Fruit fly (Drosophila melanogaster) whole organism, embryonic: ENCODE results near the gene Muc18B.

Experiments
- B-H1 ChIP-seq: fragments of 200-800 bp; sonication (Bioruptor generic); IDR thresholded peaks from 3 replicates; pipeline ENCODE4 v1.3.6; 2022; ENCODE audit warnings: missing biosample characterization, missing genetic modification characterization
- CG12155 ChIP-seq: fragments of 200-800 bp; sonication (Bioruptor generic); optimal IDR thresholded peaks from 3 replicates; lab custom pipeline; 2016; ENCODE audit warnings: missing biosample characterization, missing genetic modification characterization
- CG12942 ChIP-seq: fragments of 200-800 bp; sonication (Bioruptor generic); optimal IDR thresholded peaks from 3 replicates; lab custom pipeline; 2016; ENCODE audit warnings: missing biosample characterization, missing genetic modification characterization
- CG13123 ChIP-seq: fragments of 200-800 bp; sonication (Bioruptor generic); optimal IDR thresholded peaks from 2 replicates; lab custom pipeline; 2016; ENCODE audit warnings: missing biosample characterization, missing genetic modification characterization
- CG16779 ChIP-seq: fragments of 200-800 bp; sonication (Bioruptor generic); IDR thresholded peaks from 2 replicates; pipeline ENCODE4 v1.3.6; 2022; ENCODE audit warnings: missing biosample characterization, missing genetic modification characterization
- CG17359 ChIP-seq: fragments of 200-800 bp; sonication (Bioruptor generic); optimal IDR thresholded peaks from 3 replicates; lab custom pipeline; 2018; ENCODE audit warnings: missing biosample characterization, mild to moderate bottlenecking, missing genetic modification characterization, moderate library complexity
- CG2875 ChIP-seq: fragments of 200-800 bp; sonication (Bioruptor generic); optimal IDR thresholded peaks from 2 replicates; lab custom pipeline; 2017; ENCODE audit warnings: missing biosample characterization, mild to moderate bottlenecking, missing genetic modification characterization, missing genetic modification reagents
- CG30431 ChIP-seq: fragments of 200-800 bp; sonication (Bioruptor generic); optimal IDR thresholded peaks from 2 replicates; lab custom pipeline; 2017; ENCODE audit warnings: missing biosample characterization, missing genetic modification characterization
- CG31224 ChIP-seq: fragments of 200-800 bp; sonication (Bioruptor generic); IDR thresholded peaks from 2 replicates; pipeline ENCODE4 v1.3.6; 2022; ENCODE audit warnings: missing biosample characterization, missing genetic modification characterization
- CG3838 ChIP-seq: fragments of 200-800 bp; sonication (Bioruptor generic); optimal IDR thresholded peaks from 3 replicates; lab custom pipeline; 2016; ENCODE audit warnings: missing biosample characterization, missing genetic modification characterization
- CG3847 ChIP-seq: fragments of 200-800 bp; sonication (Bioruptor generic); IDR thresholded peaks from 2 replicates; pipeline ENCODE4 v1.3.6; 2022; ENCODE audit warnings: missing biosample characterization, missing genetic modification characterization
- CG4617 ChIP-seq: fragments of 200-800 bp; sonication (Bioruptor generic); optimal IDR thresholded peaks from 3 replicates; lab custom pipeline; 2016; ENCODE audit warnings: missing biosample characterization, missing genetic modification characterization, borderline replicate concordance
- CG7556 ChIP-seq: fragments of 200-800 bp; sonication (Bioruptor generic); optimal IDR thresholded peaks from 2 replicates; lab custom pipeline; 2017; ENCODE audit warnings: missing biosample characterization, mild to moderate bottlenecking, missing genetic modification characterization
- CG8924 ChIP-seq: fragments of 200-800 bp; optimal IDR thresholded peaks from 3 replicates; lab custom pipeline; 2019; ENCODE audit warnings: missing biosample characterization, mild to moderate bottlenecking, missing genetic modification characterization, moderate library complexity
- CG8944 ChIP-seq: fragments of 200-800 bp; sonication (Bioruptor generic); optimal IDR thresholded peaks from 3 replicates; lab custom pipeline; 2016; ENCODE audit warnings: missing biosample characterization, missing genetic modification characterization
- CG9727 ChIP-seq: fragments of 200-800 bp; sonication (Bioruptor generic); optimal IDR thresholded peaks from 3 replicates; lab custom pipeline; 2017; ENCODE audit warnings: missing biosample characterization, mild to moderate bottlenecking, missing genetic modification characterization
- CG9876 ChIP-seq: fragments of 200-800 bp; sonication (Bioruptor generic); optimal IDR thresholded peaks from 2 replicates; lab custom pipeline; 2016; ENCODE audit warnings: missing biosample characterization, missing genetic modification characterization
- Deaf1 ChIP-seq: fragments of 200-800 bp; optimal IDR thresholded peaks from 3 replicates; lab custom pipeline; 2019; ENCODE audit warnings: missing biosample characterization, mild to moderate bottlenecking, missing genetic modification characterization, moderate library complexity
- Dref ChIP-seq: fragments of 200-800 bp; sonication (Bioruptor generic); IDR thresholded peaks from 2 replicates; pipeline ENCODE4 v1.3.6; 2022; ENCODE audit warnings: missing biosample characterization, missing genetic modification characterization
- Ets97D ChIP-seq: fragments of 200-800 bp; sonication (Bioruptor generic); optimal IDR thresholded peaks from 3 replicates; lab custom pipeline; 2016; ENCODE audit warnings: missing biosample characterization, missing genetic modification characterization
- Gug ChIP-seq: fragments of 200-800 bp; sonication (Bioruptor generic); IDR thresholded peaks from 4 replicates; pipeline ENCODE4 v1.3.6; 2022; ENCODE audit warnings: missing biosample characterization, missing genetic modification characterization
- HHEX ChIP-seq: fragments of 200-800 bp; sonication (Bioruptor generic); optimal IDR thresholded peaks from 3 replicates; lab custom pipeline; 2017; ENCODE audit warnings: missing biosample characterization, mild to moderate bottlenecking, missing genetic modification characterization, missing genetic modification reagents
- HLH4C ChIP-seq: fragments of 200-800 bp; sonication (Bioruptor generic); IDR thresholded peaks from 3 replicates; pipeline ENCODE4 v1.3.6; 2022; ENCODE audit warnings: missing biosample characterization, missing genetic modification characterization; ENCODE audit not compliant: partially characterized antibody
- Hmx ChIP-seq: fragments of 200-800 bp; sonication (Bioruptor generic); optimal IDR thresholded peaks from 2 replicates; lab custom pipeline; 2016; ENCODE audit warnings: missing biosample characterization, missing genetic modification characterization
- Hr39 ChIP-seq: fragments of >200 bp; optimal IDR thresholded peaks from 2 replicates; lab custom pipeline; 2017
- NFAT ChIP-seq: fragments of 200-800 bp; sonication (Bioruptor generic); IDR thresholded peaks from 2 replicates; pipeline ENCODE4 v1.3.6; 2022; ENCODE audit warnings: missing biosample characterization, missing genetic modification characterization
- NfI ChIP-seq: fragments of 200-800 bp; sonication (Bioruptor generic); optimal IDR thresholded peaks from 3 replicates; lab custom pipeline; 2018; ENCODE audit warnings: missing biosample characterization, mild to moderate bottlenecking, missing genetic modification characterization, moderate library complexity
- Optix ChIP-seq: fragments of 200-800 bp; sonication (Bioruptor generic); IDR thresholded peaks from 3 replicates; pipeline ENCODE4 v1.3.6; 2022; ENCODE audit warnings: missing biosample characterization, missing genetic modification characterization
- Ptx1 ChIP-seq: fragments of 200-800 bp; sonication (Bioruptor generic); IDR thresholded peaks from 2 replicates; pipeline ENCODE4 v1.3.6; 2022; ENCODE audit warnings: missing biosample characterization, missing genetic modification characterization
- Rfx ChIP-seq: fragments of 200-800 bp; sonication (Bioruptor generic); IDR thresholded peaks from 2 replicates; pipeline ENCODE4 v1.3.6; 2022; ENCODE audit warnings: missing biosample characterization, missing genetic modification characterization
- Spps ChIP-seq: fragments of 200-800 bp; sonication (Bioruptor generic); optimal IDR thresholded peaks from 2 replicates; lab custom pipeline; 2018; ENCODE audit warnings: missing biosample characterization, mild to moderate bottlenecking, missing genetic modification characterization
- Ssrp ChIP-seq: fragments of 200-800 bp; sonication (Bioruptor generic); optimal IDR thresholded peaks from 2 replicates; lab custom pipeline; 2018; ENCODE audit warnings: missing biosample characterization, mild to moderate bottlenecking, missing genetic modification characterization, moderate library complexity
- YL-1 ChIP-seq: fragments of 200-800 bp; sonication (Bioruptor generic); optimal IDR thresholded peaks from 3 replicates; lab custom pipeline; 2017; ENCODE audit warnings: missing biosample characterization, mild to moderate bottlenecking, missing genetic modification characterization
- abd-A ChIP-seq: fragments of 200-800 bp; sonication (Bioruptor generic); optimal IDR thresholded peaks from 3 replicates; lab custom pipeline; 2019; ENCODE audit warnings: missing biosample characterization, mild to moderate bottlenecking, missing genetic modification characterization, moderate library complexity
- bbx ChIP-seq: fragments of 200-800 bp; sonication (Bioruptor generic); IDR thresholded peaks from 2 replicates; pipeline ENCODE4 v1.3.6; 2022; ENCODE audit warnings: missing biosample characterization, missing genetic modification characterization; ENCODE audit not compliant: partially characterized antibody
- bcd ChIP-seq: fragments of 200-800 bp; sonication (Bioruptor generic); optimal IDR thresholded peaks from 2 replicates; lab custom pipeline; 2017; ENCODE audit warnings: missing biosample characterization, mild to moderate bottlenecking, missing genetic modification characterization
- cato ChIP-seq: fragments of 200-800 bp; sonication (Bioruptor generic); optimal IDR thresholded peaks from 2 replicates; lab custom pipeline; 2016; ENCODE audit warnings: missing biosample characterization, missing genetic modification characterization, borderline replicate concordance
- ci ChIP-seq: fragments of 200-800 bp; sonication (Bioruptor generic); IDR thresholded peaks from 3 replicates; pipeline ENCODE4 v1.3.6; 2022; ENCODE audit warnings: missing biosample characterization, missing genetic modification characterization
- da ChIP-seq: fragments of 200-800 bp; sonication (Bioruptor generic); optimal IDR thresholded peaks from 2 replicates; lab custom pipeline; 2016; ENCODE audit warnings: missing biosample characterization, missing genetic modification characterization
- danr ChIP-seq: fragments of 200-800 bp; sonication (Bioruptor generic); IDR thresholded peaks from 2 replicates; pipeline ENCODE4 v1.3.6; 2022; ENCODE audit warnings: missing biosample characterization, missing genetic modification characterization
- dysf ChIP-seq: fragments of 200-800 bp; sonication (Bioruptor generic); IDR thresholded peaks from 3 replicates; pipeline ENCODE4 v1.3.6; 2022; ENCODE audit warnings: missing biosample characterization, missing genetic modification characterization
- ems ChIP-seq: fragments of 200-800 bp; sonication (Bioruptor generic); optimal IDR thresholded peaks from 3 replicates; lab custom pipeline; 2016; ENCODE audit warnings: missing biosample characterization, missing genetic modification characterization
- gro ChIP-seq: fragments of 200-800 bp; sonication (Bioruptor generic); optimal IDR thresholded peaks from 2 replicates; lab custom pipeline; 2016; ENCODE audit warnings: missing biosample characterization, missing genetic modification characterization
- peb ChIP-seq: fragments of 200-800 bp; sonication (Bioruptor generic); IDR thresholded peaks from 2 replicates; pipeline ENCODE4 v1.3.6; 2022; ENCODE audit warnings: missing biosample characterization, missing genetic modification characterization
- pfk ChIP-seq: fragments of 200-800 bp; sonication (Bioruptor generic); optimal IDR thresholded peaks from 2 replicates; lab custom pipeline; 2018; ENCODE audit warnings: missing biosample characterization, mild to moderate bottlenecking, missing genetic modification characterization, moderate library complexity
- pros ChIP-seq: fragments of 200-800 bp; sonication (Bioruptor generic); optimal IDR thresholded peaks from 3 replicates; lab custom pipeline; 2019; ENCODE audit warnings: missing biosample characterization, mild to moderate bottlenecking, missing genetic modification characterization, moderate library complexity
- sens ChIP-seq: fragments of 200-800 bp; sonication (Bioruptor generic); peaks from one replicate; lab custom pipeline; 2016; ENCODE audit warnings: missing biosample characterization, missing genetic modification characterization
- so ChIP-seq: fragments of 200-800 bp; sonication (Bioruptor generic); IDR thresholded peaks from 3 replicates; pipeline ENCODE4 v1.3.6; 2022; ENCODE audit warnings: missing biosample characterization, missing genetic modification characterization
- trh ChIP-seq: fragments of 200-800 bp; sonication (Bioruptor generic); optimal IDR thresholded peaks from 2 replicates; lab custom pipeline; 2016; ENCODE audit warnings: missing biosample characterization, missing genetic modification characterization
- zf30C ChIP-seq: fragments of 200-800 bp; sonication (Bioruptor generic); optimal IDR thresholded peaks from 3 replicates; lab custom pipeline; 2018; ENCODE audit warnings: missing biosample characterization, mild to moderate bottlenecking, missing genetic modification characterization

Muc18B gene

dm6 chrX:19248426-19249217 is 33.3 kb downstream of the Muc18B start, which contains the start of gene Hs3st-B:
Hs3st-B (plus strand) TSS chrX:19248639.
- TF ChIP-seq Hmx (GFP tag; lab: Kevin White, UChicago) (no peak), Ets97D (GFP tag; lab: Kevin White, UChicago) (no peak), NfI (no peak), Hr39 (lab: Kevin White, UChicago) (no peak), CG13123 (GFP tag; lab: Kevin White, UChicago) (no peak), trh (no peak), cato (GFP tag; lab: Kevin White, UChicago) (no peak), Ssrp (tag; lab: Kevin White, UChicago) (peak; percentile 22), danr (GFP tag; lab: Robert Waterston, UW) (no peak), CG17359 (tag; lab: Kevin White, UChicago) (peak; percentile 19), da (GFP tag; lab: Kevin White, UChicago) (no peak), CG12155 (GFP tag; lab: Kevin White, UChicago) (no peak), HLH4C (GFP tag; lab: Robert Waterston, UW) (0 out of 3 replicates have a peak, but pooled peaks have one; percentile 24), CG31224 (GFP tag; lab: Robert Waterston, UW) (no peak), zf30C (GFP tag; lab: Kevin White, UChicago) (peak; percentile 61), CG7556 (peak; percentile 65), CG16779 (GFP tag; lab: Robert Waterston, UW) (0 out of 2 replicates have a peak, but pooled peaks have one; percentile 54), CG9727 (peak; percentile 34), sens (GFP tag; lab: Kevin White, UChicago) (peak; percentile 69), bcd (GFP tag; lab: Kevin White, UChicago) (no peak), pros (GFP tag; lab: Kevin White, UChicago) (no peak), CG30431 (GFP tag; lab: Kevin White, UChicago) (no peak), Deaf1 (tag; lab: Kevin White, UChicago) (peak; percentile 48), Dref (GFP tag; lab: Robert Waterston, UW) (no peak), B-H1 (GFP tag; lab: Robert Waterston, UW) (no peak), HHEX (GFP tag; lab: Kevin White, UChicago) (peak; percentile 32), Optix (0 out of 3 replicates have a peak, but pooled peaks have one; percentile 27), so (GFP tag; lab: Robert Waterston, UW) (no peak), Rfx (GFP tag; lab: Robert Waterston, UW) (peak; percentile 30; the same call in 1 of the 2 replicates), pfk (GFP tag; lab: Kevin White, UChicago) (no peak), ci (GFP tag; lab: Robert Waterston, UW) (peak; percentile 6; the same call in 1 of the 3 replicates), CG2875 (no peak), gro (GFP tag; lab: Kevin White, UChicago) (no peak), CG8924 (tag; lab: Kevin White, UChicago) (peak; percentile 35), YL-1 (GFP tag; lab: Kevin White, UChicago) (no peak), CG4617 (GFP tag; lab: Kevin White, UChicago) (no peak), Spps (no peak), CG9876 (GFP tag; lab: Kevin White, UChicago) (no peak), dysf (GFP tag; lab: Robert Waterston, UW) (0 out of 3 replicates have a peak, but pooled peaks have one; percentile 27), Ptx1 (GFP tag; lab: Robert Waterston, UW) (0 out of 2 replicates have a peak, but pooled peaks have one; percentile 13), NFAT (no peak), peb (GFP tag; lab: Robert Waterston, UW) (no peak), CG12942 (GFP tag; lab: Kevin White, UChicago) (no peak), ems (GFP tag; lab: Kevin White, UChicago) (no peak), CG3847 (GFP tag; lab: Robert Waterston, UW) (no peak), Gug (GFP tag; lab: Robert Waterston, UW) (no peak), bbx (GFP tag; lab: Robert Waterston, UW) (no peak), CG8944 (no peak), CG3838 (GFP tag; lab: Kevin White, UChicago) (no peak), abd-A (tag; lab: Kevin White, UChicago) (no peak)
